Worm (Caenorhabditis elegans) whole organism, L2 larva: ENCODE measurements around the gene wht-5.
A peak's percentile ranks its signal among the peaks of the same experiment; 100 is the strongest.

Experiments
- R02D3.7 ChIP-seq: fragments of 150-350 bp; optimal IDR thresholded peaks from 2 replicates; lab custom pipeline; 2014; ENCODE audit warnings: missing biosample characterization, missing genetic modification characterization
- Y55F3AM.14 ChIP-seq: fragments of 200-800 bp; sonication (Bioruptor generic); optimal IDR thresholded peaks from 2 replicates; lab custom pipeline; 2018; ENCODE audit warnings: mild to moderate bottlenecking, missing genetic modification characterization, missing compliant biosample characterization
- ZK546.5 ChIP-seq: sonication (generic microtip); optimal IDR thresholded peaks from 2 replicates; lab custom pipeline; 2017; ENCODE audit warnings: missing biosample characterization, missing genetic modification characterization
- alr-1 ChIP-seq: fragments of 150-350 bp; optimal IDR thresholded peaks from 2 replicates; lab custom pipeline; 2014; ENCODE audit warnings: missing biosample characterization, missing genetic modification characterization
- ama-1 ChIP-seq: fragments of 150-350 bp; optimal IDR thresholded peaks from 2 replicates; lab custom pipeline; 2018; ENCODE audit warnings: inconsistent platforms
- ceh-82 ChIP-seq: fragments of 150-350 bp; optimal IDR thresholded peaks from 2 replicates; lab custom pipeline; 2014; ENCODE audit warnings: missing biosample characterization, missing genetic modification characterization
- fos-1 ChIP-seq: fragments of 150-350 bp; optimal IDR thresholded peaks from 2 replicates; lab custom pipeline; 2014; ENCODE audit warnings: missing biosample characterization, missing genetic modification characterization
- gmeb-1 ChIP-seq: fragments of 150-350 bp; optimal IDR thresholded peaks from 2 replicates; lab custom pipeline; 2014; ENCODE audit warnings: missing biosample characterization, missing genetic modification characterization
- lin-11 ChIP-seq: fragments of 150-350 bp; sonication (generic microtip); optimal IDR thresholded peaks from 2 replicates; lab custom pipeline; 2014; ENCODE audit warnings: missing biosample characterization, missing genetic modification characterization, inconsistent platforms, mixed read lengths
- lin-13 ChIP-seq: fragments of 150-350 bp; optimal IDR thresholded peaks from 2 replicates; lab custom pipeline; 2014; ENCODE audit warnings: missing biosample characterization, missing genetic modification reagents, missing genetic modification characterization
- mab-5 ChIP-seq: fragments of 150-350 bp; optimal IDR thresholded peaks from 2 replicates; lab custom pipeline; 2014; ENCODE audit warnings: missing biosample characterization, missing genetic modification characterization
- mbf-1 ChIP-seq: sonication (generic microtip); optimal IDR thresholded peaks from 2 replicates; lab custom pipeline; 2017; ENCODE audit warnings: missing biosample characterization, missing genetic modification characterization
- nhr-11 ChIP-seq: fragments of 150-350 bp; optimal IDR thresholded peaks from 2 replicates; lab custom pipeline; 2014; ENCODE audit warnings: missing biosample characterization, missing genetic modification characterization
- nhr-12 ChIP-seq: fragments of 150-350 bp; optimal IDR thresholded peaks from 2 replicates; lab custom pipeline; 2014; ENCODE audit warnings: missing biosample characterization, missing genetic modification characterization
- nhr-129 ChIP-seq: fragments of 150-350 bp; optimal IDR thresholded peaks from 2 replicates; lab custom pipeline; 2014; ENCODE audit warnings: missing biosample characterization, missing genetic modification characterization
- nhr-23 ChIP-seq: fragments of 150-350 bp; optimal IDR thresholded peaks from 2 replicates; lab custom pipeline; 2014; ENCODE audit warnings: missing biosample characterization, missing genetic modification reagents, missing genetic modification characterization
- nhr-237 ChIP-seq: fragments of 150-350 bp; optimal IDR thresholded peaks from 2 replicates; lab custom pipeline; 2014; ENCODE audit warnings: missing biosample characterization, missing genetic modification characterization
- nhr-6 ChIP-seq: fragments of 150-350 bp; optimal IDR thresholded peaks from 2 replicates; lab custom pipeline; 2014; ENCODE audit warnings: missing biosample characterization, missing genetic modification characterization
- peb-1 ChIP-seq: fragments of 150-350 bp; optimal IDR thresholded peaks from 2 replicates; lab custom pipeline; 2014; ENCODE audit warnings: missing biosample characterization, missing genetic modification characterization
- sem-4 ChIP-seq: fragments of 150-350 bp; optimal IDR thresholded peaks from 2 replicates; lab custom pipeline; 2014; ENCODE audit warnings: missing biosample characterization, missing genetic modification reagents, missing genetic modification characterization
- skn-1 ChIP-seq: sonication (generic microtip); optimal IDR thresholded peaks from 2 replicates; lab custom pipeline; 2017; ENCODE audit warnings: missing biosample characterization, missing genetic modification characterization
- sma-9 ChIP-seq, 2 experiments: fragments of 150-350 bp in 1 of 2; sonication (generic microtip) in 1 of 2; optimal IDR thresholded peaks; 2 replicates each; lab custom pipeline; 2014 to 2016; ENCODE audit warnings: missing genetic modification characterization in 2 of 2, mild to moderate bottlenecking in 1 of 2, missing biosample characterization in 1 of 2, missing compliant biosample characterization in 1 of 2, missing genetic modification reagents in 1 of 2, moderate library complexity in 1 of 2
- snpc-4 ChIP-seq: fragments of 150-350 bp; optimal IDR thresholded peaks from 2 replicates; lab custom pipeline; 2014; ENCODE audit warnings: missing biosample characterization, missing genetic modification characterization
- unc-39 ChIP-seq: fragments of 150-350 bp; optimal IDR thresholded peaks from 2 replicates; lab custom pipeline; 2014; ENCODE audit warnings: missing biosample characterization, missing genetic modification characterization
- zag-1 ChIP-seq: fragments of 150-350 bp; optimal IDR thresholded peaks from 2 replicates; lab custom pipeline; 2014; ENCODE audit warnings: missing biosample characterization, missing genetic modification characterization
- ztf-1 ChIP-seq: fragments of 200-800 bp; sonication (Bioruptor generic); conservative IDR thresholded peaks from 2 replicates; pipeline ENCODE4 v1.3.6; 2022; ENCODE audit warnings: missing genetic modification characterization, missing compliant biosample characterization

Gene wht-5

ce11 chrIV:12336893-12337627 lies at the start of gene wht-5, which contains the start of gene F19B6.10:
Gene wht-5, plus strand, starts transcription at chrIV:12337577.
Gene F19B6.10, plus strand, starts transcription at chrIV:12337193.
- no peak for TF ChIP-seq lin-11 (tag; lab: Kevin White, UChicago)
- TF ChIP-seq ama-1, result no peak

- TF ChIP-seq ama-1, result no peak
- TF ChIP-seq nhr-237 (tag; lab: Kevin White, UChicago), result no peak
- TF ChIP-seq nhr-23, result no peak
- no peak for TF ChIP-seq gmeb-1 (tag; lab: Kevin White, UChicago)
- no peak for TF ChIP-seq ZK546.5 (tag; lab: Kevin White, UChicago)
- no peak for TF ChIP-seq fos-1 (tag; lab: Kevin White, UChicago)
- TF ChIP-seq skn-1 (tag; lab: Kevin White, UChicago), result no peak
- TF ChIP-seq mbf-1 (tag; lab: Kevin White, UChicago), result no peak
- TF ChIP-seq snpc-4 (tag; lab: Kevin White, UChicago), result no peak
- TF ChIP-seq lin-11 (tag; lab: Kevin White, UChicago), result no peak
- no peak for TF ChIP-seq mab-5
- TF ChIP-seq ztf-1, result no peak
- TF ChIP-seq nhr-6 (tag; lab: Kevin White, UChicago), result no peak
- TF ChIP-seq ceh-82 (tag; lab: Kevin White, UChicago), result no peak
- TF ChIP-seq, all 48 proteins: peak for 0
Measured at ce11 chrIV:12287628-12288027, 49.7 kb upstream of the wht-5 start, which contains the start of gene erl-1. Gene erl-1, plus strand, starts transcription at chrIV:12287928.

- TF ChIP-seq ztf-1 (no peak), Y55F3AM.14 (GFP tag; lab: Kevin White, UChicago) (no peak), ZK546.5 (tag; lab: Kevin White, UChicago) (no peak), ceh-82 (tag; lab: Kevin White, UChicago) (no peak), nhr-11 (tag; lab: Kevin White, UChicago) (no peak), lin-13 (GFP tag; lab: Kevin White, UChicago) (no peak), gmeb-1 (tag; lab: Kevin White, UChicago) (no peak), nhr-237 (tag; lab: Kevin White, UChicago) (no peak), nhr-12 (tag; lab: Kevin White, UChicago) (no peak), unc-39 (tag; lab: Kevin White, UChicago) (no peak), nhr-6 (tag; lab: Kevin White, UChicago) (no peak), nhr-129 (tag; lab: Kevin White, UChicago) (no peak)
Measured at ce11 chrIV:12289149-12289548, 48.2 kb upstream of the wht-5 start, which contains the start of gene C42C1.9. Gene C42C1.9, plus strand, starts transcription at chrIV:12289449.

DNA sequence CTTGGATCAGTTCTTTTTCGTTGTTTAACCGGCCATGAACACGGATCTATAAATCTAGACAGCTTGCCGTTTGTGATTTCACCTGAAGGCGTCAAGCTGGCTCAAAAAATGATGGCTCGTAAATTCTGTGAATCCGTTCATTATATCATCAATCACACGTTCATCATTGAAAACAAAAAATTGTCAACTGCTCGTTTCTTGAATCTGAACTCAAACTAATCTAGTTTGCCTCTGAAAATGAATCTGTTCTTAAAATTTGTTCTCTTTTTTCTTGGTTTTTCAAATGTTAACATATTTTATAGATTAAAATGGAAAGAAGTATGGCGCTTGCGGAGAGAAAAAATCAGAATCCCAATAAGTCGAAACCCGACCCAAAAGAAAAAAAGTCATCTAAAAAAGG lies 46.6 kb upstream of the wht-5 start, which contains the start of gene C42C1.8:
C42C1.8 (plus strand) TSS at position 301 of the 400 bp plus-strand sequence.
- TF ChIP-seq zag-1 (no peak), R02D3.7 (no peak), snpc-4 (tag; lab: Kevin White, UChicago) (no peak), sem-4 (tag; lab: Kevin White, UChicago) (no peak), mab-5 (no peak), alr-1 (tag; lab: Kevin White, UChicago) (no peak), peb-1 (tag; lab: Kevin White, UChicago) (no peak), sma-9 (GFP tag; optimal IDR thresholded peaks at IDR 0.05; lab: Kevin White, UChicago) (no peak), sma-9 (tag; optimal IDR thresholded peaks at IDR 0.05; lab: Kevin White, UChicago) (no peak)

ce11 chrIV:12301161-12301560 lies 36.2 kb upstream of the wht-5 start, which contains the start of gene oac-59:
Gene oac-59, minus strand, starts transcription at chrIV:12301261.
- TF ChIP-seq skn-1 (tag; lab: Kevin White, UChicago) (no peak), mab-5 (no peak), gmeb-1 (tag; lab: Kevin White, UChicago) (no peak)

DNA sequence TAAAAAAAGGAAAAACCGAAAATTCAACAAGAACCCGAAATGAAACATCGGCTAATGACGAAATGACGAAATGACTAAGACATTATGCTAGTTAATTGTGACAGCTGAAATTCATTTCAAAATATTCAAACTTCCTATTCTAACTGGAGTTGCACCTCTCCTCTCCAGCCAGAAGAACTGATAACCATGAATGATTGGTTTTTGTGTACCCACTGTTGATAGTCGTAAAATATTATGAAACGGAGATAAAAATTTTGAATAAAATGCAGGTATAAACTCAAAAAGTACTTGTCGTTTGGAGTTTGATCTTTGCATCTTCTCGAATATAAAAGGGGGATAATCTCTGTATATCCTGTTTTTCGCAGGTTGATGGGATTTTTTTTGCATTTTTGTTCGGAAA lies 34.5 kb upstream of the wht-5 start:
- TF ChIP-seq fos-1 (tag; lab: Kevin White, UChicago) (peak; percentile 60), sma-9 (GFP tag; optimal IDR thresholded peaks at IDR 0.05; lab: Kevin White, UChicago) (no peak), sma-9 (tag; optimal IDR thresholded peaks at IDR 0.05; lab: Kevin White, UChicago) (no peak)

DNA sequence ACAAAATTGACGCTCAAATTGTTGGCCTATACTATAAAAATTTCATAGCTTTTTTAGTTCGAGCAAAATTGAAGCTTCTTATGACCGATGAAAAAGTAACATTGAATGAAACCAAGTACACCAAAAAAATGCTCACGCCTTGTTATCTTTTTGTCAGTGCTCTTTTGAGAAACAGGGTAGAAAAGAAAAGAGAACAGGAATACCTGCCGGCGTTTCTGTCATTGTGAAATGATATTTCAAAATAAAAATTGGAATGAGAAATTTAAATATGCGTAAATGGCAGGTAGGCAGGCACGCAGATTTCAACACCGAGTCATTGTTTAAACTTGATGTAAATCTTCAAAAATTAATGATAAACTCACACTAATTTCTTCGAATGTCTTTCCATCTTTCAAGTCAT lies 32.6 kb upstream of the wht-5 start:
- TF ChIP-seq snpc-4 (tag; lab: Kevin White, UChicago), result no peak
